Worm (Caenorhabditis elegans): ENCODE results near the gene C16D9.3.

The C16D9.3 gene

ce11 chrV:8190430-8190829 is 49.4 kb downstream of the C16D9.3 start, which contains the start of gene F20D6.1:
TSS of gene F20D6.1 (plus strand) at chrV:8190730.
- no peak for TF ChIP-seq sox-4 (tag; optimal IDR thresholded peaks at IDR 0.05)

ce11 chrV:8190016-8190415 is 49.8 kb downstream of the C16D9.3 start, which contains the start of gene F20D6.12:
TSS of gene F20D6.12 (minus strand) at chrV:8190116.
- TF ChIP-seq pqm-1 (tag; optimal IDR thresholded peaks at IDR 0.05) (no peak), snpc-4 (tag; optimal IDR thresholded peaks at IDR 0.05) (no peak), aly-2 (tag; optimal IDR thresholded peaks at IDR 0.05) (no peak)
